Fruit fly (Drosophila melanogaster): ENCODE data around the gene Ptp36E.

DNA sequence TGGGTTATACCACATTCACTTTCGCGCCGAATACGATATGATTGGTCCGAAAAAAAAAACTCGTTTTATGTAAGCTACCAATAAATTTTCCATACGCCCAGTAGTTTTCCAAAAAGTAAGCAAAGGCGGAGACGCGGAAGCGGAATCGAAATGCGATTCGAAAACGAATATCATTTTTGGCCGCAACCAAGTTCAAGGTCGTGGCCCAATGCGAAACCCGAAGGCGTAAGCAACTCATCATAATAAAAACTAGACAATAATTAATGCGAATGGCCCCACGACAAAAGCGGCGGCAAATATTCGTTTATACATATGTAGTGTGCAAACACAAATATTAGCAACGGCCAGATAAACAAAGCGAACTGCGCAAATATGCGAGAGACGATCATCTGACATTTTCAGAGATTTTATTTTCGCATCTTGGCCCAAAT, 48.4 kb downstream of the Ptp36E start:
- no peak for TF ChIP-seq CG7368 (GFP tag; optimal IDR thresholded peaks at IDR 0.05)
- TF ChIP-seq CG9139 (GFP tag; optimal IDR thresholded peaks at IDR 0.05): no peak
- no peak for TF ChIP-seq Sox15 (GFP tag; optimal IDR thresholded peaks at IDR 0.05)
- TF ChIP-seq Sox102F (GFP tag; optimal IDR thresholded peaks at IDR 0.05): no peak
